Fruit fly (Drosophila melanogaster) whole organism, pupa: ENCODE measurements around the gene CREG.

Experiments
- CG8301 ChIP-seq: fragments of 200-800 bp; sonication (Bioruptor generic); optimal IDR thresholded peaks from 2 replicates; lab custom pipeline; 2018; ENCODE audit warnings: missing biosample characterization, mild to moderate bottlenecking, missing genetic modification characterization
- Snoo ChIP-seq: fragments of 200-800 bp; sonication (Bioruptor generic); optimal IDR thresholded peaks from 3 replicates; lab custom pipeline; 2017; ENCODE audit warnings: missing biosample characterization, mild to moderate bottlenecking, missing genetic modification characterization, inconsistent platforms

DNA sequence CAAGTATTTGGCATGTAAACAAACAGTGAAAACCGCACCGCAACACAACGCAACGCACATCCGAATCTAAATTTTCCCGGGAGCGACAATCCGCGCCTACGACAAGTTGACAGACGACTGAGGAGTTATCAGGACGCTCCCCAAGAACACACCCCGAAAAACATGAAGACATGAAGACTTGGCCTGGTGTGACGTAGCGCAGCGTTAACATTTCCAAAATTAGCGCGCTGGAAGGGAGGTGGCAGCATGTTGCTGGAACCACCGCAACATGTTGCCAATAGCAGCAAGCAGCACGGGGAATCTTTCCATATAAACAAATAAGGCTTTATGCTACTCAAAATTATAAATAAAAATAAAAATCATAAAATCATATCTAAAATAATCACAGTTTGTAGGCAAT, 48.2 kb downstream of the CREG start:
- TF ChIP-seq CG8301 (tag; lab: Kevin White, UChicago) (no peak), Snoo (tag; lab: Kevin White, UChicago) (no peak)
